Worm (Caenorhabditis elegans): ENCODE measurements around the gene C18H2.5.
A peak's percentile ranks its signal among the peaks of the same experiment; 100 is the strongest.

Gene C18H2.5

ce11 chrIII:7718318-7718717 is 24.1 kb upstream of the C18H2.5 start (continued):
- TF ChIP-seq efl-1 (GFP tag; optimal IDR thresholded peaks at IDR 0.05) (no peak), K12H6.12 (tag; optimal IDR thresholded peaks at IDR 0.05) (peak; percentile 22), lin-40 (tag; optimal IDR thresholded peaks at IDR 0.05) (peak; percentile 59), ztf-22 (GFP tag; optimal IDR thresholded peaks at IDR 0.05) (no peak), C06A6.2 (GFP tag; conservative IDR thresholded peaks at IDR 0.05) (0 out of 2 replicates have a peak, but pooled peaks have one; percentile 26), snpc-1.3 (tag; optimal IDR thresholded peaks at IDR 0.05; ENCODE audit: insufficient read depth) (no peak), atf-7 (tag; optimal IDR thresholded peaks at IDR 0.05) (no peak), F22D6.2 (tag; optimal IDR thresholded peaks at IDR 0.05) (peak; percentile 67)

ce11 chrIII:7716550-7716949 is 22.4 kb upstream of the C18H2.5 start:
- TF ChIP-seq F39B2.1 (GFP tag; IDR thresholded peaks at IDR 0.05) (no peak), hmg-1.2 (GFP tag; IDR thresholded peaks at IDR 0.05) (0 out of 2 replicates have a peak, but pooled peaks have one; percentile 14), nhr-120 (GFP tag; IDR thresholded peaks at IDR 0.05) (no peak), ZK185.1 (tag; optimal IDR thresholded peaks at IDR 0.05; ENCODE audit: poor library complexity, severe bottlenecking) (no peak), pha-4 (tag; optimal IDR thresholded peaks at IDR 0.05) (no peak), hmg-20 (GFP tag; IDR thresholded peaks at IDR 0.05) (no peak)

ce11 chrIII:7715151-7715550 is 21.0 kb upstream of the C18H2.5 start:
- TF ChIP-seq attf-3 (GFP tag; conservative IDR thresholded peaks at IDR 0.05) = peak; percentile 83

- TF ChIP-seq lin-54 (GFP tag; optimal IDR thresholded peaks at IDR 0.05) = peak; percentile 17
- 0 out of 2 replicates have a peak, but pooled peaks have one; percentile 34 for TF ChIP-seq pbrm-1 (GFP tag; IDR thresholded peaks at IDR 0.05)
- TF ChIP-seq attf-5 (GFP tag; optimal IDR thresholded peaks at IDR 0.05) = peak; percentile 25
- TF ChIP-seq gei-17 (GFP tag; optimal IDR thresholded peaks at IDR 0.05) = no peak
- TF ChIP-seq bed-1 (GFP tag; IDR thresholded peaks at IDR 0.05) = no peak
- TF ChIP-seq madf-8 (GFP tag; conservative IDR thresholded peaks at IDR 0.05) = peak; percentile 30; the same call in 1 of the 2 replicates
- TF ChIP-seq lsl-1 (GFP tag; optimal IDR thresholded peaks at IDR 0.05) = peak; percentile 18
- TF ChIP-seq ceh-91 (GFP tag; IDR thresholded peaks at IDR 0.05) = peak; percentile 38; the same call in 1 of the 2 replicates
- TF ChIP-seq F22D6.2 (tag; optimal IDR thresholded peaks at IDR 0.05) = no peak
- TF ChIP-seq madf-6 (GFP tag; IDR thresholded peaks at IDR 0.05) = peak; percentile 57; the same call in 1 of the 2 replicates
- TF ChIP-seq F33H1.4 (GFP tag; IDR thresholded peaks at IDR 0.05) = peak; percentile 34
- TF ChIP-seq ztf-18 (tag; optimal IDR thresholded peaks at IDR 0.05) = peak; percentile 86
- no peak for TF ChIP-seq Y56A3A.18 (GFP tag; IDR thresholded peaks at IDR 0.05)
Measured at ce11 chrIII:7711908-7712359, 17.8 kb upstream of the C18H2.5 start, which contains the start of gene C03B8.3. Gene C03B8.3 (plus strand): TSS chrIII:7712309.

ce11 chrIII:7711495-7711894 is 17.3 kb upstream of the C18H2.5 start:
- no peak for TF ChIP-seq cebp-1 (GFP tag; IDR thresholded peaks at IDR 0.05)
- peak; percentile 73 for TF ChIP-seq cebp-1 (tag; optimal IDR thresholded peaks at IDR 0.05)
- no peak for TF ChIP-seq nhr-90 (tag; optimal IDR thresholded peaks at IDR 0.05)
- TF ChIP-seq tbp1 (GFP tag; optimal IDR thresholded peaks at IDR 0.05) = no peak
- 0 out of 2 replicates have a peak, but pooled peaks have one; percentile 52 for TF ChIP-seq madf-3 (GFP tag; IDR thresholded peaks at IDR 0.05)
- TF ChIP-seq T07F8.4 (tag; optimal IDR thresholded peaks at IDR 0.05) = no peak
- no peak for TF ChIP-seq F10E7.11 (tag; optimal IDR thresholded peaks at IDR 0.05)
- TF ChIP-seq lsl-1 (GFP tag; optimal IDR thresholded peaks at IDR 0.05) = no peak
- TF ChIP-seq chd-7 (tag; optimal IDR thresholded peaks at IDR 0.05) = no peak
- no peak for TF ChIP-seq unc-130 (GFP tag; optimal IDR thresholded peaks at IDR 0.05)
- TF ChIP-seq snpc-1.1 (tag; optimal IDR thresholded peaks at IDR 0.05; ENCODE audit: insufficient read depth) = peak; percentile 31
